Worm (Caenorhabditis elegans): Measurements from ENCODE around the gene rpy-1.

DNA sequence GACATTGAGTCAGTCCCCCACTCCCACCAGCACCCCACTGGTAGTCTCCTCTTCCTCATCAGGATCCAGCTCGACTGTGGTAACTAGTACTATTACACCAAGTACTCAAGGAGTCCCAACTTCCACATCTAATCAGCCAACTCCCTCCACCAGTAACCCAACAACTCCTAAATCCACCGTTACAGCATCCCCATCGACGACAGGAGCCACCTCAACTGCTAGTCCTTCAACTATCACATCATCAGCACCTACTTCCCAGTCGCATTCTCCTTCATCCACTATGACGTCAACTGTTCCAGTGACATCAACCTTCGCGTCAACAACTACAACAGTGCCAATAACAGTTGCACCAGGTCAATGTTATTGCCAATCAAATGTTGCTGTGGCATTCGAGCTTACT is 36.9 kb downstream of the rpy-1 start:
- no peak for TF ChIP-seq him-1 (tag; optimal IDR thresholded peaks at IDR 0.05)
- TF ChIP-seq dao-5 (tag; optimal IDR thresholded peaks at IDR 0.05) = no peak

Data from whole organism, L4/young adult.